Worm (Caenorhabditis elegans) whole organism, early embryonic: ENCODE measurements around the gene acs-7.
A peak's percentile ranks its signal among the peaks of the same experiment; 100 is the strongest.

Source experiments
- B0310.2 ChIP-seq: sonication (generic microtip); optimal IDR thresholded peaks from 2 replicates; lab custom pipeline; 2016; ENCODE audit warnings: mild to moderate bottlenecking, missing genetic modification characterization, missing compliant biosample characterization
- F13C5.2 ChIP-seq: sonication (generic microtip); optimal IDR thresholded peaks from 2 replicates; lab custom pipeline; 2017; ENCODE audit warnings: mild to moderate bottlenecking, missing genetic modification characterization, inconsistent platforms, missing compliant biosample characterization
- aly-1 ChIP-seq: sonication (generic microtip); optimal IDR thresholded peaks from 2 replicates; lab custom pipeline; 2016; ENCODE audit warnings: missing genetic modification characterization, missing compliant biosample characterization
- ama-1 ChIP-seq: fragments of 150-350 bp; optimal IDR thresholded peaks from 2 replicates; lab custom pipeline; 2014
- ceh-13 ChIP-seq: fragments of 200-800 bp; sonication (Bioruptor generic); optimal IDR thresholded peaks from 2 replicates; lab custom pipeline; 2018; ENCODE audit warnings: mild to moderate bottlenecking, missing genetic modification characterization, missing compliant biosample characterization
- ceh-36 ChIP-seq: sonication (generic microtip); optimal IDR thresholded peaks from 2 replicates; lab custom pipeline; 2016; ENCODE audit warnings: missing genetic modification characterization, inconsistent platforms, missing compliant biosample characterization
- ets-7 ChIP-seq: sonication (generic microtip); optimal IDR thresholded peaks from 2 replicates; lab custom pipeline; 2016; ENCODE audit warnings: missing genotype, missing genetic modification characterization, missing compliant biosample characterization
- flt-1 ChIP-seq: fragments of 200-800 bp; sonication (Bioruptor generic); IDR thresholded peaks from 2 replicates; pipeline ENCODE4 v1.3.6; 2022; ENCODE audit warnings: missing genetic modification characterization, missing compliant biosample characterization
- hmbx-1 ChIP-seq: sonication (generic microtip); optimal IDR thresholded peaks from 2 replicates; lab custom pipeline; 2016; ENCODE audit warnings: mild to moderate bottlenecking, missing genetic modification characterization, missing compliant biosample characterization
- hmg-4 ChIP-seq: fragments of 200-800 bp; sonication (Bioruptor generic); optimal IDR thresholded peaks from 2 replicates; lab custom pipeline; 2018; ENCODE audit warnings: mild to moderate bottlenecking, missing genetic modification characterization, missing compliant biosample characterization
- hnd-1 ChIP-seq: sonication (generic microtip); optimal IDR thresholded peaks from 2 replicates; lab custom pipeline; 2016; ENCODE audit warnings: missing genetic modification characterization, missing compliant biosample characterization
- pes-1 ChIP-seq: fragments of 200-800 bp; sonication (Bioruptor generic); IDR thresholded peaks from 2 replicates; pipeline ENCODE4 v1.3.6; 2022; ENCODE audit warnings: missing genetic modification reagents, missing genetic modification characterization, missing compliant biosample characterization
- scrt-1 ChIP-seq: fragments of 200-800 bp; sonication (Bioruptor generic); IDR thresholded peaks from 2 replicates; pipeline ENCODE4 v1.3.6; 2022; ENCODE audit warnings: missing genetic modification characterization, missing compliant biosample characterization
- sea-1 ChIP-seq: fragments of 200-800 bp; sonication (Bioruptor generic); conservative IDR thresholded peaks from 2 replicates; pipeline ENCODE4 v1.3.6; 2022; ENCODE audit warnings: missing genetic modification characterization, missing compliant biosample characterization
- tbx-11 ChIP-seq: fragments of 200-800 bp; sonication (Bioruptor generic); IDR thresholded peaks from 2 replicates; pipeline ENCODE4 v1.3.6; 2022; ENCODE audit warnings: missing genetic modification characterization, missing compliant biosample characterization
- tbx-37 ChIP-seq: fragments of 200-800 bp; sonication (Bioruptor generic); conservative IDR thresholded peaks from 2 replicates; pipeline ENCODE4 v1.3.6; 2022; ENCODE audit warnings: missing genetic modification reagents, missing genetic modification characterization, missing compliant biosample characterization
- tra-4 ChIP-seq: sonication (generic microtip); optimal IDR thresholded peaks from 2 replicates; lab custom pipeline; 2017; ENCODE audit warnings: missing genetic modification characterization, missing compliant biosample characterization

acs-7 gene

DNA sequence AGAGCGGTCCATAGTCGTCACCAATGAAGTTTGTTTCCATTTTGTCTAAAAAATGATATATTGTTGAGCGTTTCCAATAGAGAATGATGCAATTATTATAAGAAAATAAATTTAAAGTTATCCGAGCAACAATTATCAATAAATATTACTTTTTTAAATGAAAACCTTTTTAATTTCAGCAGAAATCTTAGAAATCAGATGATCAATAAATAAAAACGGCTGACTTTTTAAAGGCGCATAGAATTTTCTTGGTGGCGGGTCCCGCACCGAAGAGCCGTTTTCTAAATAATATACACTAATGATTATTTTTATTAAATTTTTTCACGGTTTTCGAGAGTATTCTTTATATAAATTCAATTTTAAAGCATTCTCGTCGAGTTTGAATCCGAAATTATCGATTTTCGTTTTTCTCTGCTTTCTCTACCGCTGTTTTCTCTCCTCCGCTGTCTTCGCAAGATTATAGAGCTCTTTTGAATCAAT lies 31.1 kb downstream of the acs-7 start, which contains the start of gene rab-39:
Gene rab-39 (minus strand): TSS at position 51 of the 480 bp plus-strand sequence.
- TF ChIP-seq hnd-1 = no peak
- TF ChIP-seq F13C5.2 (tag; lab: Kevin White, UChicago) = peak; percentile 2
- TF ChIP-seq ama-1 (lab: Kevin White, UChicago) = no peak
- TF ChIP-seq ceh-13 (GFP tag; lab: Kevin White, UChicago) = no peak

DNA sequence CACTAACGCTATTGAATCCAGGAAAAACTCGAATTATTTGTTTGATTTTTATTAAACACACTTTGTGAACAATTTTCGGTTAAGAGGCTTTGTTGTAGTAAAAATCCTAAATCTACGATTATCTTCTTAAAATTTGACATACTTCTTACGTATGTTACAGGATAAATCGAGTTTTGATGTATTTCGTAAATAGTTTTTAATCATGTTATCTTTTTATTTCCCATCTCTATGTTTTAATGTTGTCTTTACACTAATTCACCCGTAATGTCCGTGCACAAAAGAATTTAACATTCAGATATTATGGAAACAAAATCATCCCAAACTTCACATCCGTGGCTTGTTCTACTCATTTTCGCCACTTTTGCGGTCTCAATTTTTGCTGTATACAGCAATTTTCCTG lies 31.8 kb downstream of the acs-7 start, which contains the start of gene egli-1:
Gene egli-1 (plus strand): TSS at position 301 of the 400 bp plus-strand sequence.
- TF ChIP-seq hmbx-1 (tag; lab: Kevin White, UChicago) (no peak), ceh-13 (GFP tag; lab: Kevin White, UChicago) (no peak), tra-4 (tag; lab: Kevin White, UChicago) (no peak), tbx-11 (GFP tag; lab: Robert Waterston, UW) (no peak), ets-7 (no peak), hmg-4 (GFP tag; lab: Kevin White, UChicago) (no peak), pes-1 (GFP tag; lab: Robert Waterston, UW) (no peak), sea-1 (no peak), aly-1 (tag; lab: Kevin White, UChicago) (no peak)

DNA sequence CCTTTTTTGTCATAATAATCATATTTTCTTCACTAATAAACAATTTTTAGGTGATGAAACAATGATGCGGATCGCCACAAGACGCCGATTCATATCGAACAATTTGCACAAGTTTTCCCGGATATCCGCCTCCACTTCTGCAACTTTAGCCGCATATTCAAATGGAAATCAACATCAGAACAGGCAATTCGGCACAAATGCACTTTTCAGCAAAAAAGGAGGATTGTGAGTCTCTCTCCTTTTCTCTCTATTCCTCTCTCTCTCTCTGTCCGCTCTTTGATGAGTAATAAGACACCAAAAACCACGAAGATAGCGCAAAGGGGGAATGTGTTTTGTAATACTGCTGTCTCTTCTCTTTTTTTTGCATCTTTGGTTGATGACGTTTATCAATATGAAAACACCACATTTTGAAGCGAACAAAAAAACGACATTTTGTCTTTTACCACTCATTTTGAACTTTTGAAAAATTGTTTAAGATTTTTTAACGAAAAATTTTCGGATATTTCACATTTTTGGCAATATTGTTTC lies 33.1 kb downstream of the acs-7 start, which contains the start of gene eat-3:
Gene eat-3 (plus strand): TSS at position 51 of the 528 bp plus-strand sequence.
- no peak for TF ChIP-seq B0310.2 (tag; lab: Kevin White, UChicago)
- TF ChIP-seq sea-1 = no peak
- no peak for TF ChIP-seq scrt-1 (GFP tag; lab: Robert Waterston, UW)
- no peak for TF ChIP-seq pes-1 (GFP tag; lab: Robert Waterston, UW)
- TF ChIP-seq ets-7 = no peak
- no peak for TF ChIP-seq ama-1 (lab: Kevin White, UChicago)
- no peak for TF ChIP-seq F13C5.2 (tag; lab: Kevin White, UChicago)
- TF ChIP-seq flt-1 (GFP tag; lab: Robert Waterston, UW) = no peak
- no peak for TF ChIP-seq aly-1 (tag; lab: Kevin White, UChicago)

DNA sequence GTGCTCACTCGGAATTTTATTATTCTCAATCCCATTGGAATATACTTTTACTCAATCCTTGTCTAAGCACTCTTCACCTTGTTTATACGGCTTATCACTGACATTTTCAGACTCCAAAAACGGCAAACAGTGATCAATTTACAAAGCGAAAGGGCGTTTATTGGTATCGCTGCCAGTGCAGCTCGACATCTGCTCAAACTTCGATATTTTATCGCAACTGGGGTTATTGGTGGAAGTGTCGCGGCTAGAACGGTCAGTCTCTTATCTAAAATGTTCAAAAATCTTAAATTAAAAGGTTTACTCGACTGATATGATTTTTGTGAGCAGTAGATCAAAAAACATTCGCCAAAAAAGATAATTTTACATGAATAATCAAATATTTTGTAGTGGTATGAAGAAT lies 33.7 kb downstream of the acs-7 start:
- TF ChIP-seq tra-4 (tag; lab: Kevin White, UChicago) = no peak
- TF ChIP-seq sea-1 = no peak
- TF ChIP-seq pes-1 (GFP tag; lab: Robert Waterston, UW) = no peak

DNA sequence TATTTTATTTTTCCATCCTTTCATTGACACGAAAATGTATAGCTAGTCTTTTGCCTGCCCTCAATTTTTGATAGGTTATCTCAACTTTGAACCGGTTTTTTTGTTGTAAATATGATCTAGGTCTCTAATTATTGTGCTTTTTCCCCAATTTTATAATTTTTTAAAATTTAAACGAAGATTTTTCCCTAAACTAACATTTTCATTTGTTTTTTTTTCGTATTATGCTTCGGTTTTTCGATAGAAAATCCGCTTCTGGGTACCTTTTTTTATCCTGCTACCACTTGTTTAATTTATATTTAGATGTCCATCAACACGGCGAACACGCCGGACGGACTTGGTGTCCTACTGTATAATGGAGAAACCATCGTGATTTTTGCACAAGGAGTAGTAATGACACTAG lies 37.7 kb downstream of the acs-7 start, which contains the start of gene wbp-2:
Gene wbp-2 (plus strand): TSS at position 301 of the 400 bp plus-strand sequence.
- TF ChIP-seq tbx-11 (GFP tag; lab: Robert Waterston, UW) = no peak
- TF ChIP-seq ama-1 (lab: Kevin White, UChicago) = no peak

DNA sequence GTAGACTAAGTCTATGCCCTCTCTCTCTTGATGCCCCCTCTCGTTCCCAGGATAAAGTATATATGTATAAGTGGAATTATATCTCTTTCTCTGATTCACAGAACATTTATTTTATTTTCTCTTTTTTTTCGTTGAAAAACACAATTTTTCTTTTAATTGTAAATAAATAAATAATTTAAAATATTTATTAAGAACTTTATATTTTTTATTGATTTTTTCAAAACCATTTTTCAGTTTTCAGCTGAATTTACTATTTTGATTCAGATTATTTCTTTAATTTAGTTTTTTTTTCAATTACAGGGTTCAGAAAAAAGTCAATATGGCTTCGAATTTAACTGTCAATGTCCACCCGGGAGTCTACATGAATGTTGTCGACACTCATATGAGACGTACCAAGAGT lies 39.5 kb downstream of the acs-7 start, which contains the start of gene eif-3.F:
Gene eif-3.F (plus strand): TSS at position 301 of the 400 bp plus-strand sequence.
- TF ChIP-seq sea-1 (no peak), F13C5.2 (tag; lab: Kevin White, UChicago) (no peak), tbx-11 (GFP tag; lab: Robert Waterston, UW) (no peak), ama-1 (lab: Kevin White, UChicago) (no peak), B0310.2 (tag; lab: Kevin White, UChicago) (no peak), scrt-1 (GFP tag; lab: Robert Waterston, UW) (no peak), tbx-37 (GFP tag; lab: Robert Waterston, UW) (no peak), aly-1 (tag; lab: Kevin White, UChicago) (no peak), ceh-36 (tag; lab: Kevin White, UChicago) (no peak), hmg-4 (GFP tag; lab: Kevin White, UChicago) (no peak)

DNA sequence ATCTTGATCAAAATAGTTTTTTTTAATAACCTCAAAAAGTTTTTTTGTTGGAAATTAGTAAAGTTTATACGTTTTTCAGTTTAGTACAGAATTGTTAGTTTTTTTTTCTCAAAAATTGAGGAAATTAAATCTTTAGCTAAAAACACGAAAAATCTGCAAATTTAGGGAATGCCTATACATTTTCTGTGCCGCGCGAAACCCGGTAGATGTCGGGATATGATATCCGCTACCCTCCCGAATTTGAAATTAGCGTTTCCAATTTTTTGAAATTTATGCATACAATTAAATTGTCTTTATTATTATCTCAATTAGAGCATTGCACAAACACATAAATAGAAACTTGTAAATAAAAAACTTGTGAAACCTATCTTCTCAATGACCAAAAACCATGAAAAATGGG lies 41.2 kb downstream of the acs-7 start:
- no peak for TF ChIP-seq sea-1
- no peak for TF ChIP-seq hmg-4 (GFP tag; lab: Kevin White, UChicago)
- TF ChIP-seq tra-4 (tag; lab: Kevin White, UChicago) = no peak
- no peak for TF ChIP-seq ceh-36 (tag; lab: Kevin White, UChicago)

DNA sequence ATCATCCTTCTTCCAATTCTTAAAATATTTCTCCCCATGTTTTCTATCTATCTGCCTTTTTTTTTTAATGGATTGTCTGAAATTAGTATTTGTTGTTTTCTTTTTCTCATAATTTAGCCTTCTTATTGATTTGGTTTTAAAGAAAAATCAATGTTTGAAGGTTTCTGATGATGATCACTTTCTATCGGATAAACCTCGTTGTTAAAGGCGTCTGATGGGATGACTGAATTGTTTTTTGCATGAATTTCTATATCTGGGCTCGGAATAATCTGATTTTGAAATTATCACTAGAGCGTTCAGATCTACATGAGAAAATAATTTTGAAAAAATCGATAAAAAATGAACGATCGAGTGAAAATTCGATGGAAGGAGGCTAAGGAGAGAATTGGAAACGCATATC lies 41.9 kb downstream of the acs-7 start, which contains the start of gene scp-1:
Gene scp-1 (plus strand): TSS at position 301 of the 400 bp plus-strand sequence.
- TF ChIP-seq F13C5.2 (tag; lab: Kevin White, UChicago) = no peak
- no peak for TF ChIP-seq tra-4 (tag; lab: Kevin White, UChicago)
- no peak for TF ChIP-seq aly-1 (tag; lab: Kevin White, UChicago)
- TF ChIP-seq hmbx-1 (tag; lab: Kevin White, UChicago) = no peak
- no peak for TF ChIP-seq tbx-11 (GFP tag; lab: Robert Waterston, UW)
- no peak for TF ChIP-seq ama-1 (lab: Kevin White, UChicago)
- no peak for TF ChIP-seq scrt-1 (GFP tag; lab: Robert Waterston, UW)
- no peak for TF ChIP-seq sea-1
- no peak for TF ChIP-seq ets-7
- no peak for TF ChIP-seq tbx-37 (GFP tag; lab: Robert Waterston, UW)

DNA sequence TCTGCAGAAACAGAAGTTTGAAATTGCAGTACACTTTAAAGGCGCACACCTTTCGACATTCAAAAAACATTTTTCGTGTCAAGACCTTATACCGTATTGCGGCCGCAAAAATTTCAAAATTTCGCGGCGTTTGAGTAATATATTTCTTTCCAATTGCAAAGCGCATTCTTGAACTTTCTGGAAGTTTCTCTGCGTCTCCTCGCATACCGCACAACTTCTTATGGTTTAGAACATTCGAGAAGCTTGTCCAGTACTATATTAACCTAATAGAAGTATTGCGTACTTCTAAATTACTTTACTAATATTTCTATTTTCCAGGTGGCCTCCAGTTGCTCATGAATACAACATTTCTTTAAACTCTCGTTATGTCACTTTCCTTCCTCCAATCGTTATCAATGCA lies 44.8 kb downstream of the acs-7 start:
- TF ChIP-seq ceh-36 (tag; lab: Kevin White, UChicago) (no peak), tra-4 (tag; lab: Kevin White, UChicago) (no peak), F13C5.2 (tag; lab: Kevin White, UChicago) (no peak), hnd-1 (no peak)
